Worm (Caenorhabditis elegans): Measurements from ENCODE around the gene Y62H9A.10.

DNA sequence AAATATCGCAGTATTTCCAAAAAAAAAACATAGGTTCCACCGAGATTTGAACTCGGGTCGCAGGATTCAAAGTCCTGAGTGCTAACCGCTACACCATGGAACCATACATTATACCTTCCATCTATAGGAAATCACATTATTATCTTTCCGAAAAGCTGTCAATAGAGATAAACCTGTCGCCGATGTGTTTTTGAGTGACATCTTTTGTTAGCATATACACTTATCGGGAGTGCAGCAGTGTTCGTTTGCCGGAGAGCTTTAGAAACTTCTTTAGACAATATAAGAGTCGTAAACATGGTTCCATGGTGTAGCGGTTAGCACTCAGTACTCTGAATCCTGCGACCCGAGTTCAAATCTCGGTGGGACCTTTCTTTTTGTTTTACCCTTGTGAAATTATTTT, 30.4 kb downstream of the Y62H9A.10 start:
- TF ChIP-seq lim-6 (tag; optimal IDR thresholded peaks at IDR 0.05) (no peak), ama-1 (optimal IDR thresholded peaks at IDR 0.05) (no peak), sox-4 (tag; optimal IDR thresholded peaks at IDR 0.05) (no peak)
